Worm (Caenorhabditis elegans) whole organism, late embryonic: ENCODE measurements around the gene F54F2.14.

Experiments used
- C08G9.2 ChIP-seq: sonication (generic microtip); optimal IDR thresholded peaks from 2 replicates; lab custom pipeline; 2016; ENCODE audit warnings: mild to moderate bottlenecking, missing genetic modification characterization, moderate library complexity, missing compliant biosample characterization
- C38D4.7 ChIP-seq: fragments of 200-800 bp; sonication (Bioruptor generic); optimal IDR thresholded peaks from 2 replicates; lab custom pipeline; 2018; ENCODE audit warnings: mild to moderate bottlenecking, missing genetic modification characterization, moderate library complexity, missing compliant biosample characterization
- F13H6.1 ChIP-seq: sonication (generic microtip); optimal IDR thresholded peaks from 2 replicates; lab custom pipeline; 2016; ENCODE audit warnings: missing genetic modification characterization, missing compliant biosample characterization
- K02D7.2 ChIP-seq: sonication (generic microtip); optimal IDR thresholded peaks from 2 replicates; lab custom pipeline; 2017; ENCODE audit warnings: mild to moderate bottlenecking, missing genetic modification characterization, missing compliant biosample characterization
- K09A11.1 ChIP-seq: sonication (generic microtip); optimal IDR thresholded peaks from 2 replicates; lab custom pipeline; 2017; ENCODE audit warnings: antibody characterized with exemption, mild to moderate bottlenecking, missing genetic modification characterization, missing compliant biosample characterization; ENCODE audit not compliant: insufficient read depth
- T23F11.4 ChIP-seq: fragments of 200-800 bp; sonication (Bioruptor generic); optimal IDR thresholded peaks from 2 replicates; lab custom pipeline; 2018; ENCODE audit warnings: mild to moderate bottlenecking, missing genetic modification characterization, missing compliant biosample characterization
- Y22D7AL.16 ChIP-seq: sonication (generic microtip); optimal IDR thresholded peaks from 2 replicates; lab custom pipeline; 2016; ENCODE audit warnings: missing genetic modification characterization, missing compliant biosample characterization
- ama-1 ChIP-seq: fragments of 150-350 bp; optimal IDR thresholded peaks from 2 replicates; lab custom pipeline; 2014
- ceh-14 ChIP-seq: sonication (generic microtip); optimal IDR thresholded peaks from 2 replicates; lab custom pipeline; 2016; ENCODE audit warnings: missing genotype, missing genetic modification characterization, missing compliant biosample characterization
- ceh-18 ChIP-seq: sonication (generic microtip); optimal IDR thresholded peaks from 2 replicates; lab custom pipeline; 2016; ENCODE audit warnings: missing genetic modification characterization, missing compliant biosample characterization
- ceh-19 ChIP-seq: fragments of 200-800 bp; sonication (Bioruptor generic); optimal IDR thresholded peaks from 2 replicates; lab custom pipeline; 2018; ENCODE audit warnings: mild to moderate bottlenecking, missing genetic modification characterization, missing compliant biosample characterization
- ceh-2 ChIP-seq: sonication (generic microtip); optimal IDR thresholded peaks from 2 replicates; lab custom pipeline; 2016; ENCODE audit warnings: missing genotype, missing genetic modification characterization, missing compliant biosample characterization
- ceh-22 ChIP-seq: sonication (generic microtip); optimal IDR thresholded peaks from 2 replicates; lab custom pipeline; 2017; ENCODE audit warnings: missing biosample characterization, missing genetic modification characterization
- ceh-24 ChIP-seq: sonication (generic microtip); optimal IDR thresholded peaks from 2 replicates; lab custom pipeline; 2016; ENCODE audit warnings: mild to moderate bottlenecking, missing genetic modification characterization, missing compliant biosample characterization
- ceh-30 ChIP-seq: fragments of 150-350 bp; optimal IDR thresholded peaks from 2 replicates; lab custom pipeline; 2014; ENCODE audit warnings: missing biosample characterization, missing genetic modification characterization
- ceh-31 ChIP-seq: sonication (generic microtip); optimal IDR thresholded peaks from 2 replicates; lab custom pipeline; 2016; ENCODE audit warnings: missing genetic modification characterization, missing compliant biosample characterization
- ceh-34 ChIP-seq: sonication (generic microtip); optimal IDR thresholded peaks from 2 replicates; lab custom pipeline; 2016; ENCODE audit warnings: mild to moderate bottlenecking, missing genetic modification characterization, missing compliant biosample characterization
- ceh-45 ChIP-seq: fragments of 200-800 bp; sonication (Bioruptor generic); IDR thresholded peaks from 2 replicates; pipeline ENCODE4 v1.3.6; 2022; ENCODE audit warnings: missing genetic modification reagents, missing genetic modification characterization, missing compliant biosample characterization
- ceh-6 ChIP-seq: fragments of 200-800 bp; sonication (Bioruptor generic); optimal IDR thresholded peaks from 2 replicates; lab custom pipeline; 2018; ENCODE audit warnings: mild to moderate bottlenecking, missing genetic modification characterization, missing compliant biosample characterization
- ceh-9 ChIP-seq: sonication (generic microtip); optimal IDR thresholded peaks from 2 replicates; lab custom pipeline; 2016; ENCODE audit warnings: mild to moderate bottlenecking, missing genetic modification characterization, inconsistent platforms, missing compliant biosample characterization
- che-1 ChIP-seq: sonication (generic microtip); optimal IDR thresholded peaks from 2 replicates; lab custom pipeline; 2016; ENCODE audit warnings: mild to moderate bottlenecking, missing genetic modification characterization, missing compliant biosample characterization
- dve-1 ChIP-seq: sonication (generic microtip); optimal IDR thresholded peaks from 2 replicates; lab custom pipeline; 2017; ENCODE audit warnings: antibody characterized with exemption, mild to moderate bottlenecking, missing genetic modification characterization, missing compliant biosample characterization
- elt-2 ChIP-seq: sonication (generic microtip); optimal IDR thresholded peaks from 2 replicates; lab custom pipeline; 2016; ENCODE audit warnings: missing genetic modification reagents, missing genetic modification characterization, missing compliant biosample characterization
- ets-4 ChIP-seq: sonication (generic microtip); optimal IDR thresholded peaks from 2 replicates; lab custom pipeline; 2016; ENCODE audit warnings: missing genetic modification characterization, missing compliant biosample characterization
- eyg-1 ChIP-seq: sonication (generic microtip); optimal IDR thresholded peaks from 2 replicates; lab custom pipeline; 2016; ENCODE audit warnings: missing genotype, missing genetic modification characterization, missing compliant biosample characterization
- fkh-10 ChIP-seq: fragments of 150-350 bp; optimal IDR thresholded peaks from 2 replicates; lab custom pipeline; 2014; ENCODE audit warnings: missing biosample characterization, missing genetic modification reagents, missing genetic modification characterization
- fkh-6 ChIP-seq: sonication (generic microtip); optimal IDR thresholded peaks from 2 replicates; lab custom pipeline; 2016; ENCODE audit warnings: missing genetic modification characterization, missing compliant biosample characterization
- gmeb-2 ChIP-seq: sonication (generic microtip); optimal IDR thresholded peaks from 2 replicates; lab custom pipeline; 2016; ENCODE audit warnings: missing genetic modification characterization, inconsistent platforms, missing compliant biosample characterization
- hlh-13 ChIP-seq: fragments of 200-800 bp; sonication (Bioruptor generic); optimal IDR thresholded peaks from 2 replicates; lab custom pipeline; 2018; ENCODE audit warnings: mild to moderate bottlenecking, missing genetic modification characterization, missing compliant biosample characterization
- hlh-15 ChIP-seq: sonication (generic microtip); optimal IDR thresholded peaks from 2 replicates; lab custom pipeline; 2016; ENCODE audit warnings: missing genetic modification characterization, missing compliant biosample characterization
- hlh-30 ChIP-seq: sonication (generic microtip); optimal IDR thresholded peaks from 2 replicates; lab custom pipeline; 2017; ENCODE audit warnings: antibody characterized with exemption, missing genetic modification characterization, missing compliant biosample characterization; ENCODE audit not compliant: insufficient read depth
- hlh-6 ChIP-seq: sonication (generic microtip); optimal IDR thresholded peaks from 2 replicates; lab custom pipeline; 2016; ENCODE audit warnings: missing genotype, missing genetic modification characterization, missing compliant biosample characterization
- lim-6 ChIP-seq: sonication (generic microtip); optimal IDR thresholded peaks from 2 replicates; lab custom pipeline; 2016; ENCODE audit warnings: missing genetic modification characterization, missing compliant biosample characterization
- lin-11 ChIP-seq: fragments of 200-800 bp; sonication (Bioruptor generic); optimal IDR thresholded peaks from 2 replicates; lab custom pipeline; 2018; ENCODE audit warnings: mild to moderate bottlenecking, missing genetic modification characterization, missing compliant biosample characterization
- madf-2 ChIP-seq: sonication (generic microtip); optimal IDR thresholded peaks from 2 replicates; lab custom pipeline; 2017; ENCODE audit warnings: missing genetic modification characterization, missing compliant biosample characterization
- mec-3 ChIP-seq: sonication (generic microtip); optimal IDR thresholded peaks from 2 replicates; lab custom pipeline; 2016; ENCODE audit warnings: borderline replicate concordance, missing genetic modification characterization, missing compliant biosample characterization
- nhr-232 ChIP-seq: sonication (generic microtip); optimal IDR thresholded peaks from 2 replicates; lab custom pipeline; 2016; ENCODE audit warnings: missing genetic modification characterization, missing compliant biosample characterization
- pag-3 ChIP-seq: sonication (generic microtip); optimal IDR thresholded peaks from 2 replicates; lab custom pipeline; 2016; ENCODE audit warnings: missing compliant biosample characterization, missing genetic modification characterization, borderline replicate concordance
- pat-9 ChIP-seq: fragments of 200-800 bp; sonication (Bioruptor generic); optimal IDR thresholded peaks from 2 replicates; lab custom pipeline; 2018; ENCODE audit warnings: mild to moderate bottlenecking, missing genetic modification characterization, moderate library complexity, missing compliant biosample characterization
- pax-1 ChIP-seq: fragments of 150-350 bp; optimal IDR thresholded peaks from 2 replicates; lab custom pipeline; 2014; ENCODE audit warnings: missing biosample characterization, missing genetic modification characterization
- pha-4 ChIP-seq: fragments of 150-350 bp; optimal IDR thresholded peaks from 2 replicates; lab custom pipeline; 2018; ENCODE audit warnings: missing biosample characterization, missing genetic modification reagents, missing genetic modification characterization
- pqm-1 ChIP-seq: sonication (generic microtip); optimal IDR thresholded peaks from 2 replicates; lab custom pipeline; 2016; ENCODE audit warnings: missing genetic modification characterization, missing compliant biosample characterization
- pros-1 ChIP-seq: fragments of 150-350 bp; optimal IDR thresholded peaks from 2 replicates; lab custom pipeline; 2014; ENCODE audit warnings: missing biosample characterization, missing genetic modification reagents, missing genetic modification characterization
- ref-2 ChIP-seq: sonication (generic microtip); optimal IDR thresholded peaks from 2 replicates; lab custom pipeline; 2016; ENCODE audit warnings: missing genetic modification characterization, missing compliant biosample characterization
- sdc-2 ChIP-seq: sonication (generic microtip); optimal IDR thresholded peaks from 2 replicates; lab custom pipeline; 2016; ENCODE audit warnings: missing genotype, missing genetic modification characterization, missing compliant biosample characterization
- sox-4 ChIP-seq: sonication (generic microtip); optimal IDR thresholded peaks from 2 replicates; lab custom pipeline; 2017; ENCODE audit warnings: mild to moderate bottlenecking, missing genetic modification characterization, inconsistent platforms, missing compliant biosample characterization
- syd-9 ChIP-seq: sonication (generic microtip); optimal IDR thresholded peaks from 2 replicates; lab custom pipeline; 2016; ENCODE audit warnings: mild to moderate bottlenecking, missing genetic modification characterization, moderate library complexity, missing compliant biosample characterization
- tbx-2 ChIP-seq: sonication (generic microtip); optimal IDR thresholded peaks from 2 replicates; lab custom pipeline; 2016; ENCODE audit warnings: missing genetic modification characterization, missing compliant biosample characterization
- tbx-7 ChIP-seq: sonication (generic microtip); optimal IDR thresholded peaks from 2 replicates; lab custom pipeline; 2016; ENCODE audit warnings: missing genotype, missing genetic modification characterization, missing compliant biosample characterization
- ttx-3 ChIP-seq: sonication (generic microtip); optimal IDR thresholded peaks from 2 replicates; lab custom pipeline; 2016; ENCODE audit warnings: missing genetic modification reagents, missing genetic modification characterization, missing compliant biosample characterization
- unc-3 ChIP-seq, 2 experiments: fragments of 200-800 bp in 1 of 2; sonication (Bioruptor generic) in 1 of 2; sonication (generic microtip) in 1 of 2; conservative IDR thresholded peaks in 1 of 2; optimal IDR thresholded peaks in 1 of 2; 2 replicates each; pipeline versions ENCODE4 v1.3.6 to Lab custom; 2016 to 2022; ENCODE audit warnings: missing compliant biosample characterization in 2 of 2, missing genetic modification characterization in 2 of 2, missing genetic modification reagents in 1 of 2
- unc-42 ChIP-seq: sonication (generic microtip); optimal IDR thresholded peaks from 2 replicates; lab custom pipeline; 2016; ENCODE audit warnings: missing genotype, missing genetic modification characterization, missing compliant biosample characterization
- unc-86 ChIP-seq: sonication (generic microtip); optimal IDR thresholded peaks from 2 replicates; lab custom pipeline; 2016; ENCODE audit warnings: missing genetic modification characterization, missing compliant biosample characterization
- ztf-16 ChIP-seq: sonication (generic microtip); optimal IDR thresholded peaks from 2 replicates; lab custom pipeline; 2017; ENCODE audit warnings: missing genetic modification characterization, missing compliant biosample characterization

Gene F54F2.14

ce11 chrIII:8794793-8795192 lies 3.4 kb downstream of the F54F2.14 start:
- TF ChIP-seq ztf-16 (tag; lab: Kevin White, UChicago) (peak; percentile 25), pat-9 (tag; lab: Kevin White, UChicago) (no peak), Y22D7AL.16 (tag; lab: Kevin White, UChicago) (no peak), K02D7.2 (tag; lab: Kevin White, UChicago) (no peak), fkh-10 (GFP tag; lab: Kevin White, UChicago) (no peak), tbx-7 (no peak), ref-2 (peak; percentile 77), gmeb-2 (tag; lab: Kevin White, UChicago) (no peak), sox-4 (tag; lab: Kevin White, UChicago) (no peak), C38D4.7 (GFP tag; lab: Kevin White, UChicago) (no peak), unc-3 (GFP tag; conservative IDR thresholded peaks at IDR 0.05; lab: Robert Waterston, UW) (no peak), unc-3 (tag; optimal IDR thresholded peaks at IDR 0.05; lab: Kevin White, UChicago) (no peak), pag-3 (tag; lab: Kevin White, UChicago) (no peak), lin-11 (tag; lab: Kevin White, UChicago) (no peak), hlh-30 (tag; lab: Kevin White, UChicago) (peak; percentile 3), syd-9 (tag; lab: Kevin White, UChicago) (no peak), pros-1 (tag; lab: Kevin White, UChicago) (peak; percentile 87), ceh-18 (tag; lab: Kevin White, UChicago) (peak; percentile 28), pha-4 (tag; lab: Kevin White, UChicago) (no peak), hlh-15 (tag; lab: Kevin White, UChicago) (no peak), C08G9.2 (tag; lab: Kevin White, UChicago) (no peak), eyg-1 (tag; lab: Kevin White, UChicago) (no peak), ceh-34 (tag; lab: Kevin White, UChicago) (peak; percentile 82), lim-6 (tag; lab: Kevin White, UChicago) (no peak), ceh-22 (tag; lab: Kevin White, UChicago) (no peak), ceh-9 (no peak), mec-3 (tag; lab: Kevin White, UChicago) (no peak), F13H6.1 (peak; percentile 7), hlh-6 (tag; lab: Kevin White, UChicago) (no peak), ceh-45 (no peak), ceh-19 (GFP tag; lab: Kevin White, UChicago) (peak; percentile 13), ttx-3 (tag; lab: Kevin White, UChicago) (no peak), ceh-2 (tag; lab: Kevin White, UChicago) (no peak), pax-1 (tag; lab: Kevin White, UChicago) (no peak), hlh-13 (GFP tag; lab: Kevin White, UChicago) (no peak), pqm-1 (tag; lab: Kevin White, UChicago) (no peak), fkh-6 (tag; lab: Kevin White, UChicago) (no peak), tbx-2 (tag; lab: Kevin White, UChicago) (peak; percentile 51), K09A11.1 (tag; lab: Kevin White, UChicago) (no peak), unc-86 (tag; lab: Kevin White, UChicago) (no peak), ets-4 (tag; lab: Kevin White, UChicago) (peak; percentile 42), ceh-6 (no peak), ceh-14 (tag; lab: Kevin White, UChicago) (no peak), ceh-31 (tag; lab: Kevin White, UChicago) (peak; percentile 76), ama-1 (lab: Kevin White, UChicago) (peak; percentile 5), elt-2 (tag; lab: Kevin White, UChicago) (no peak), dve-1 (tag; lab: Kevin White, UChicago) (no peak), ceh-30 (tag; lab: Kevin White, UChicago) (no peak), che-1 (tag; lab: Kevin White, UChicago) (no peak), T23F11.4 (no peak), nhr-232 (tag; lab: Kevin White, UChicago) (no peak), madf-2 (tag; lab: Kevin White, UChicago) (no peak), unc-42 (tag; lab: Kevin White, UChicago) (no peak), ceh-24 (tag; lab: Kevin White, UChicago) (no peak), sdc-2 (tag; lab: Kevin White, UChicago) (no peak)
